Fruit fly (Drosophila melanogaster) whole organism, embryonic: ENCODE data around the gene CG15803.

Source experiments
- BEAF-32 ChIP-seq: fragments of 200-800 bp; sonication (Bioruptor generic); optimal IDR thresholded peaks from 3 replicates; lab custom pipeline; 2017; ENCODE audit warnings: missing biosample characterization, missing genetic modification characterization, mild to moderate bottlenecking, moderate library complexity, missing genetic modification reagents
- Bteb2 ChIP-seq: fragments of 200-800 bp; sonication (Bioruptor generic); optimal IDR thresholded peaks from 2 replicates; lab custom pipeline; 2016; ENCODE audit warnings: missing biosample characterization, missing genetic modification characterization
- CG13287 ChIP-seq: fragments of 200-800 bp; sonication (Bioruptor generic); IDR thresholded peaks from 2 replicates; pipeline ENCODE4 v1.3.6; 2022; ENCODE audit warnings: missing biosample characterization, missing genetic modification characterization; ENCODE audit not compliant: partially characterized antibody
- CG13775 ChIP-seq: fragments of 200-800 bp; sonication (Bioruptor generic); optimal IDR thresholded peaks from 3 replicates; lab custom pipeline; 2017; ENCODE audit warnings: missing biosample characterization, mild to moderate bottlenecking, missing genetic modification characterization
- CG1529 ChIP-seq: fragments of 200-800 bp; sonication (Bioruptor generic); optimal IDR thresholded peaks from 3 replicates; lab custom pipeline; 2018; ENCODE audit warnings: missing biosample characterization, missing genetic modification characterization
- CG15601 ChIP-seq: fragments of 200-800 bp; sonication (Bioruptor generic); optimal IDR thresholded peaks from 3 replicates; lab custom pipeline; 2019; ENCODE audit warnings: missing biosample characterization, mild to moderate bottlenecking, missing genetic modification characterization, moderate library complexity
- CG1602 ChIP-seq: fragments of 200-800 bp; sonication (Bioruptor generic); optimal IDR thresholded peaks from 3 replicates; lab custom pipeline; 2016; ENCODE audit warnings: missing biosample characterization, missing genetic modification characterization
- CG2875 ChIP-seq: fragments of 200-800 bp; sonication (Bioruptor generic); optimal IDR thresholded peaks from 2 replicates; lab custom pipeline; 2017; ENCODE audit warnings: missing biosample characterization, mild to moderate bottlenecking, missing genetic modification characterization, missing genetic modification reagents
- CG30403 ChIP-seq: fragments of 200-800 bp; sonication (Bioruptor generic); optimal IDR thresholded peaks from 3 replicates; lab custom pipeline; 2016; ENCODE audit warnings: missing biosample characterization, missing genetic modification characterization
- CG33213 ChIP-seq: fragments of 200-800 bp; sonication (Bioruptor generic); optimal IDR thresholded peaks from 3 replicates; lab custom pipeline; 2016; ENCODE audit warnings: missing biosample characterization, missing genetic modification characterization
- CG3407 ChIP-seq: fragments of 200-800 bp; sonication (Bioruptor generic); optimal IDR thresholded peaks from 2 replicates; lab custom pipeline; 2018; ENCODE audit warnings: missing biosample characterization, mild to moderate bottlenecking, missing genetic modification characterization
- CG42726 ChIP-seq: fragments of 200-800 bp; sonication (Bioruptor generic); IDR thresholded peaks from 2 replicates; pipeline ENCODE4 v1.3.6; 2022; ENCODE audit warnings: missing biosample characterization, missing genetic modification characterization; ENCODE audit not compliant: partially characterized antibody
- CG4617 ChIP-seq: fragments of 200-800 bp; sonication (Bioruptor generic); optimal IDR thresholded peaks from 3 replicates; lab custom pipeline; 2016; ENCODE audit warnings: missing biosample characterization, missing genetic modification characterization, borderline replicate concordance
- CG4820 ChIP-seq: fragments of 200-800 bp; sonication (Bioruptor generic); optimal IDR thresholded peaks from 3 replicates; lab custom pipeline; 2016; ENCODE audit warnings: missing biosample characterization, missing genetic modification characterization
- CG6654 ChIP-seq: fragments of 200-800 bp; sonication (Bioruptor generic); optimal IDR thresholded peaks from 2 replicates; lab custom pipeline; 2017; ENCODE audit warnings: missing biosample characterization, mild to moderate bottlenecking, missing genetic modification characterization
- CG6689 ChIP-seq: fragments of 200-800 bp; sonication (Bioruptor generic); IDR thresholded peaks from 2 replicates; pipeline ENCODE4 v1.3.6; 2022; ENCODE audit warnings: missing biosample characterization, missing genetic modification characterization
- CG6791 ChIP-seq: fragments of 200-800 bp; sonication (Bioruptor generic); IDR thresholded peaks from 3 replicates; pipeline ENCODE4 v1.3.6; 2022; ENCODE audit warnings: missing biosample characterization, missing genetic modification characterization; ENCODE audit not compliant: partially characterized antibody
- CG8290 ChIP-seq, 3 experiments: fragments of 200-800 bp; sonication (Bioruptor generic); optimal IDR thresholded peaks; 2 replicates each; lab custom pipeline; 2016 to 2019; ENCODE audit warnings: missing biosample characterization in 3 of 3, missing genetic modification characterization in 3 of 3, mild to moderate bottlenecking in 2 of 3, moderate library complexity in 1 of 3
- CG8924 ChIP-seq: fragments of 200-800 bp; optimal IDR thresholded peaks from 3 replicates; lab custom pipeline; 2019; ENCODE audit warnings: missing biosample characterization, mild to moderate bottlenecking, missing genetic modification characterization, moderate library complexity
- CG9215 ChIP-seq: fragments of 200-800 bp; sonication (Bioruptor generic); IDR thresholded peaks from 2 replicates; pipeline ENCODE4 v1.3.6; 2022; ENCODE audit warnings: missing biosample characterization, missing genetic modification characterization
- Dll ChIP-seq: fragments of 200-800 bp; sonication (Bioruptor generic); IDR thresholded peaks from 4 replicates; pipeline ENCODE4 v1.3.6; 2022; ENCODE audit warnings: missing biosample characterization, missing genetic modification characterization; ENCODE audit not compliant: partially characterized antibody
- Dref ChIP-seq: fragments of 200-800 bp; sonication (Bioruptor generic); IDR thresholded peaks from 2 replicates; pipeline ENCODE4 v1.3.6; 2022; ENCODE audit warnings: missing biosample characterization, missing genetic modification characterization
- Gug ChIP-seq: fragments of 200-800 bp; sonication (Bioruptor generic); IDR thresholded peaks from 4 replicates; pipeline ENCODE4 v1.3.6; 2022; ENCODE audit warnings: missing biosample characterization, missing genetic modification characterization
- HLH3B ChIP-seq: fragments of 200-800 bp; sonication (Bioruptor generic); IDR thresholded peaks from 2 replicates; pipeline ENCODE4 v1.3.6; 2022; ENCODE audit warnings: missing biosample characterization, missing genetic modification characterization
- HmgD ChIP-seq: fragments of 200-800 bp; sonication (Bioruptor generic); optimal IDR thresholded peaks from 3 replicates; lab custom pipeline; 2016; ENCODE audit warnings: missing biosample characterization, missing genetic modification characterization
- MTF-1 ChIP-seq: fragments of 200-800 bp; sonication (Bioruptor generic); optimal IDR thresholded peaks from 2 replicates; lab custom pipeline; 2018; ENCODE audit warnings: missing biosample characterization, mild to moderate bottlenecking, missing genetic modification characterization, borderline replicate concordance
- Sin3A ChIP-seq: fragments of >200 bp; optimal IDR thresholded peaks from 2 replicates; lab custom pipeline; 2018
- Sox102F ChIP-seq: fragments of 200-800 bp; sonication (Bioruptor generic); optimal IDR thresholded peaks from 2 replicates; lab custom pipeline; 2018; ENCODE audit warnings: missing biosample characterization, mild to moderate bottlenecking, missing genetic modification characterization, moderate library complexity
- Sry-β ChIP-seq: fragments of 200-800 bp; sonication (Bioruptor generic); optimal IDR thresholded peaks from 2 replicates; lab custom pipeline; 2018; ENCODE audit warnings: missing biosample characterization, mild to moderate bottlenecking, missing genetic modification characterization, moderate library complexity
- ab ChIP-seq: fragments of 200-800 bp; sonication (Bioruptor generic); optimal IDR thresholded peaks from 2 replicates; lab custom pipeline; 2016; ENCODE audit warnings: missing biosample characterization, missing genetic modification characterization
- amos ChIP-seq: fragments of 200-800 bp; sonication (Bioruptor generic); IDR thresholded peaks from 2 replicates; pipeline ENCODE4 v1.3.6; 2022; ENCODE audit warnings: missing biosample characterization, missing genetic modification characterization; ENCODE audit not compliant: partially characterized antibody
- aop ChIP-seq: fragments of 200-800 bp; sonication (Bioruptor generic); IDR thresholded peaks from 2 replicates; pipeline ENCODE4 v1.3.6; 2022; ENCODE audit warnings: missing biosample characterization, missing genetic modification characterization
- ci ChIP-seq: fragments of 200-800 bp; sonication (Bioruptor generic); IDR thresholded peaks from 3 replicates; pipeline ENCODE4 v1.3.6; 2022; ENCODE audit warnings: missing biosample characterization, missing genetic modification characterization
- dimm ChIP-seq: fragments of 200-800 bp; sonication (Bioruptor generic); IDR thresholded peaks from 2 replicates; pipeline ENCODE4 v1.3.6; 2022; ENCODE audit warnings: missing biosample characterization, missing genetic modification characterization
- ind ChIP-seq: fragments of 200-800 bp; sonication (Bioruptor generic); optimal IDR thresholded peaks from 3 replicates; lab custom pipeline; 2016; ENCODE audit warnings: missing biosample characterization, missing genetic modification characterization
- insv ChIP-seq, 2 experiments: fragments of 200-800 bp; sonication (Bioruptor generic); optimal IDR thresholded peaks; 3 replicates each; lab custom pipeline; 2016 to 2018; ENCODE audit warnings: missing biosample characterization in 2 of 2, missing genetic modification characterization in 2 of 2
- kni ChIP-seq: fragments of 200-800 bp; sonication (Bioruptor generic); optimal IDR thresholded peaks from 3 replicates; lab custom pipeline; 2017; ENCODE audit warnings: mild to moderate bottlenecking, missing biosample characterization, missing genetic modification reagents, missing genetic modification characterization
- knrl ChIP-seq: fragments of 200-800 bp; sonication (Bioruptor generic); IDR thresholded peaks from 3 replicates; pipeline ENCODE4 v1.3.6; 2022; ENCODE audit warnings: missing biosample characterization, missing genetic modification characterization; ENCODE audit not compliant: partially characterized antibody
- pfk ChIP-seq: fragments of 200-800 bp; sonication (Bioruptor generic); optimal IDR thresholded peaks from 2 replicates; lab custom pipeline; 2018; ENCODE audit warnings: missing biosample characterization, mild to moderate bottlenecking, missing genetic modification characterization, moderate library complexity
- pnt ChIP-seq: fragments of 200-800 bp; sonication (Bioruptor generic); optimal IDR thresholded peaks from 3 replicates; lab custom pipeline; 2016; ENCODE audit warnings: missing biosample characterization, missing genetic modification characterization
- prd ChIP-seq, 3 experiments: fragments of >200 bp in 2 of 3; fragments of 200-800 bp in 1 of 3; sonication (Bioruptor generic) in 1 of 3; optimal IDR thresholded peaks in 2 of 3; IDR thresholded peaks in 1 of 3; 2 replicates in 2 of 3; 3 replicates in 1 of 3; pipeline versions ENCODE4 v1.3.6 to Lab custom; 2017 to 2022; ENCODE audit warnings: missing biosample characterization in 1 of 3, missing genetic modification characterization in 1 of 3
- sc ChIP-seq, 3 experiments: fragments of >200 bp in 2 of 3; fragments of 200-800 bp in 1 of 3; sonication (Bioruptor generic) in 1 of 3; optimal IDR thresholded peaks; 2 replicates in 2 of 3; 3 replicates in 1 of 3; lab custom pipeline; 2017; ENCODE audit warnings: mild to moderate bottlenecking in 1 of 3, missing biosample characterization in 1 of 3, missing genetic modification characterization in 1 of 3, missing genetic modification reagents in 1 of 3
- sd ChIP-seq: fragments of 200-800 bp; sonication (Bioruptor generic); optimal IDR thresholded peaks from 3 replicates; lab custom pipeline; 2018; ENCODE audit warnings: missing biosample characterization, mild to moderate bottlenecking, missing genetic modification characterization, moderate library complexity
- sisA ChIP-seq: fragments of 200-800 bp; sonication (Bioruptor generic); IDR thresholded peaks from 2 replicates; pipeline ENCODE4 v1.3.6; 2022; ENCODE audit warnings: missing biosample characterization, missing genetic modification characterization
- zen ChIP-seq: fragments of 200-800 bp; sonication (Bioruptor generic); optimal IDR thresholded peaks from 3 replicates; lab custom pipeline; 2018; ENCODE audit warnings: missing biosample characterization, mild to moderate bottlenecking, missing genetic modification characterization, moderate library complexity

The CG15803 gene

DNA sequence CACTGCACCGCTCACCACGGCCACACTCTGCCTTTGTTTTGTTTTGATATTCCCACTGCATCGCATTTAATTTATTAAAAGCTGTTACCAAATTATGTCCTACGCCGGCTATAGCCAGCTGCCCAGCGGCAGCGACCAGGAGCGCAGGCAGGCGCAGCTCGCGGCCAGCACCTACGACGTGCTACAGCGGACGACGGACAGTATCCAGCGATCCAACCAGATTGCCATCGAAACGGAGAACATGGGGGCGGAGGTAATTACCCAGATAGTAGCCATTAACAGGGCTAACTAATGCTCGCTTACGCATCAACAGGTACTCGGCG is 39.1 kb upstream of the CG15803 start (continued):
- TF ChIP-seq ab (GFP tag; lab: Kevin White, UChicago): no peak
- TF ChIP-seq Dll (GFP tag; lab: Robert Waterston, UW): peak; percentile 44; the same call in 1 of the 4 replicates
- TF ChIP-seq HLH3B (GFP tag; lab: Robert Waterston, UW): no peak
- no peak for TF ChIP-seq CG42726 (GFP tag; lab: Robert Waterston, UW)
- TF ChIP-seq knrl (GFP tag; lab: Robert Waterston, UW): peak; percentile 38; the same call in 1 of the 3 replicates
- no peak for TF ChIP-seq CG8290 (GFP tag; optimal IDR thresholded peaks at IDR 0.05; lab: Kevin White, UChicago)
- TF ChIP-seq CG8290 (tag; optimal IDR thresholded peaks at IDR 0.05; lab: Kevin White, UChicago): peak in 1 of 2 experiments; percentile 14
- no peak for TF ChIP-seq CG4617 (GFP tag; lab: Kevin White, UChicago)
- no peak for TF ChIP-seq prd (optimal IDR thresholded peaks at IDR 0.05; lab: Kevin White, UChicago)
- TF ChIP-seq prd (GFP tag; IDR thresholded peaks at IDR 0.05; lab: Robert Waterston, UW): no peak
- TF ChIP-seq pnt (GFP tag; lab: Kevin White, UChicago): no peak
- no peak for TF ChIP-seq CG6689 (GFP tag; lab: Robert Waterston, UW)
- no peak for TF ChIP-seq insv (GFP tag; optimal IDR thresholded peaks at IDR 0.05; lab: Kevin White, UChicago)
- TF ChIP-seq CG6654 (GFP tag; lab: Kevin White, UChicago): no peak
- TF ChIP-seq amos (GFP tag; lab: Robert Waterston, UW): 0 out of 2 replicates have a peak, but pooled peaks have one; percentile 3

DNA sequence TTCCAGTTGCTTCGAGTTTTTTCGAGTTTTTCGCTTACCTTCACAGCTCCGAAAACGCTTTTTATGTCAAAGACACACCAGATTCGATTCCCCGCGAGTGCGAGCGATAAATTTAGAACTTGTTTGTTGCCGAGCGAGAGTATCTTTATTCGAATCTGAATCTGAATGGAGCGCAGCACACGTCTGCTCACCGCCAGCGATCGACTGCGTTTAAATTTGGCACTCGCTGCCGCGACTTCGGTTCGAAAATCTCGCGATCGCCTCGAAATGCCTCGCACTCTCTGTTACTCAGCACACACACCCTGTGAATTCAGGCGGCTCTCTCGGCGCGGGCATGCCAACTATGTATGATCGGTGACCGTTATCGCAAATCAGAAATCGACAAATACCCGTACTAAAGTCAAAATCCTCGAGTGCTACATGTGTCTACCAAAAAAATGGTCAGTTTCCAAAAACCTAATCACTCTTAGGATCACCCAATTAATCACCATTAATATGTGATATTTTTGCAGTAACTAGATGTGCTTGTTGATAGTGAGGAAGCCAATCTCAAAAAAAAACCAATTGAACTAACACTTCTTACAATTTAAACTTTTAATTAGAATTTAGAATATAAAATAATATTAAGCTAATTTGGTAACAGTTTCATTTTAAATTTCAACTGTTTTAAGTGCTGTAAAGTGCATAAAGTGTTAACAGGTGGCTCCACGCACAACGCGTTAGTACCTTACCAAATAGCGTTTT is 38.6 kb upstream of the CG15803 start, which contains the start of gene Vha100-2:
TSS of gene Vha100-2 (minus strand) at position 216 of the 744 bp plus-strand sequence.
- TF ChIP-seq zen (tag; lab: Kevin White, UChicago) (no peak), HmgD (GFP tag; lab: Kevin White, UChicago) (peak; percentile 3), Sin3A (lab: Kevin White, UChicago) (peak; percentile 52), insv (GFP tag; optimal IDR thresholded peaks at IDR 0.05; lab: Kevin White, UChicago) (peak in 1 of 2 experiments; percentile 51), CG3407 (GFP tag; lab: Kevin White, UChicago) (no peak), ind (GFP tag; lab: Kevin White, UChicago) (peak; percentile 51), ci (peak; percentile 83), CG4820 (GFP tag; lab: Kevin White, UChicago) (peak; percentile 19), MTF-1 (GFP tag; lab: Kevin White, UChicago) (peak; percentile 27), BEAF-32 (GFP tag; lab: Kevin White, UChicago) (peak; percentile 45), CG6791 (no peak), Sry-β (GFP tag; lab: Kevin White, UChicago) (no peak), sisA (GFP tag; lab: Robert Waterston, UW) (no peak), pfk (GFP tag; lab: Kevin White, UChicago) (peak; percentile 36), Dref (GFP tag; lab: Robert Waterston, UW) (peak; percentile 45), CG2875 (no peak), CG15601 (tag; lab: Kevin White, UChicago) (peak; percentile 0), CG13287 (GFP tag; lab: Robert Waterston, UW) (peak; percentile 7; the same call in 1 of the 2 replicates), Bteb2 (GFP tag; lab: Kevin White, UChicago) (peak; percentile 23), Sox102F (peak; percentile 16), CG9215 (GFP tag; lab: Robert Waterston, UW) (peak; percentile 34; the same call in 1 of the 2 replicates), sd (tag; lab: Kevin White, UChicago) (peak; percentile 81), kni (peak; percentile 47), Gug (GFP tag; lab: Robert Waterston, UW) (peak; percentile 33; the same call in 1 of the 4 replicates), CG1602 (GFP tag; lab: Kevin White, UChicago) (no peak), CG1529 (GFP tag; lab: Kevin White, UChicago) (peak; percentile 5), CG33213 (peak; percentile 20), CG13775 (peak; percentile 12), aop (0 out of 2 replicates have a peak, but pooled peaks have one; percentile 12), CG30403 (GFP tag; lab: Kevin White, UChicago) (peak; percentile 56), sc (optimal IDR thresholded peaks at IDR 0.05; lab: Kevin White, UChicago) (no peak), sc (GFP tag; optimal IDR thresholded peaks at IDR 0.05; lab: Kevin White, UChicago) (peak; percentile 4), CG8924 (tag; lab: Kevin White, UChicago) (peak; percentile 16), dimm (GFP tag; lab: Robert Waterston, UW) (no peak)
